Fruit fly (Drosophila melanogaster): ENCODE data around the gene Gtpx.

Gtpx gene

dm6 chr3L:3336368-3337164, 10.5 kb downstream of the Gtpx start, which contains the start of the genes Drsl6 and kst (continued):
- TF ChIP-seq Sin3A (optimal IDR thresholded peaks at IDR 0.05) (peak; percentile 16), bsh (GFP tag; optimal IDR thresholded peaks at IDR 0.05) (peak in 1 of 2 experiments; percentile 9), CG9797 (GFP tag; optimal IDR thresholded peaks at IDR 0.05) (peak; percentile 72), Bdp1 (GFP tag; optimal IDR thresholded peaks at IDR 0.05) (no peak), CG1233 (GFP tag; optimal IDR thresholded peaks at IDR 0.05) (no peak), hkb (optimal IDR thresholded peaks at IDR 0.05) (no peak), hkb (GFP tag; IDR thresholded peaks at IDR 0.05) (0 out of 2 replicates have a peak, but pooled peaks have one; percentile 29), CG17802 (tag; optimal IDR thresholded peaks at IDR 0.05) (no peak), E2f2 (GFP tag; IDR thresholded peaks at IDR 0.05) (peak; percentile 91), CG33213 (GFP tag; optimal IDR thresholded peaks at IDR 0.05) (peak; percentile 26), pzg (GFP tag; optimal IDR thresholded peaks at IDR 0.05) (peak; percentile 77), Vsx1 (GFP tag; optimal IDR thresholded peaks at IDR 0.05) (peak; percentile 3), abd-A (tag; optimal IDR thresholded peaks at IDR 0.05) (no peak), Hr51 (GFP tag; optimal IDR thresholded peaks at IDR 0.05) (no peak), corto (GFP tag; optimal IDR thresholded peaks at IDR 0.05) (no peak), NfI (GFP tag; optimal IDR thresholded peaks at IDR 0.05) (no peak), D (optimal IDR thresholded peaks at IDR 0.05) (no peak), D (GFP tag; optimal IDR thresholded peaks at IDR 0.05) (no peak), Rfx (GFP tag; IDR thresholded peaks at IDR 0.05) (peak; percentile 49; the same call in 1 of the 2 replicates), CG10462 (GFP tag; optimal IDR thresholded peaks at IDR 0.05) (no peak), CrebB (tag; optimal IDR thresholded peaks at IDR 0.05) (peak; percentile 59), CG14441 (GFP tag; IDR thresholded peaks at IDR 0.05) (0 out of 2 replicates have a peak, but pooled peaks have one; percentile 23), CG33557 (GFP tag; optimal IDR thresholded peaks at IDR 0.05) (peak; percentile 19), ci (GFP tag; IDR thresholded peaks at IDR 0.05) (peak; percentile 53; the same call in 2 of the 3 replicates), HmgD (GFP tag; optimal IDR thresholded peaks at IDR 0.05) (peak; percentile 60), insv (GFP tag; optimal IDR thresholded peaks at IDR 0.05) (peak in 1 of 2 experiments; percentile 89), lilli (GFP tag; optimal IDR thresholded peaks at IDR 0.05) (peak; percentile 16), CG9727 (GFP tag; optimal IDR thresholded peaks at IDR 0.05) (peak; percentile 21), Xrp1 (GFP tag; IDR thresholded peaks at IDR 0.05) (no peak), stwl (tag; optimal IDR thresholded peaks at IDR 0.05) (peak; percentile 65), Dek (tag; optimal IDR thresholded peaks at IDR 0.05) (peak; percentile 3), HLH3B (GFP tag; IDR thresholded peaks at IDR 0.05) (peak; percentile 14; the same call in 1 of the 2 replicates), CG17612 (GFP tag; IDR thresholded peaks at IDR 0.05) (no peak), CG3847 (GFP tag; IDR thresholded peaks at IDR 0.05) (peak; percentile 40), CG12659 (GFP tag; optimal IDR thresholded peaks at IDR 0.05) (peak; percentile 61), CG14710 (tag; optimal IDR thresholded peaks at IDR 0.05) (peak; percentile 23), Atf6 (GFP tag; IDR thresholded peaks at IDR 0.05) (peak; percentile 37; the same call in 1 of the 2 replicates), CG6813 (GFP tag; optimal IDR thresholded peaks at IDR 0.05) (peak; percentile 9), gem (tag; optimal IDR thresholded peaks at IDR 0.05) (peak; percentile 79), sug (tag; optimal IDR thresholded peaks at IDR 0.05) (peak; percentile 52), Nf-YA (GFP tag; IDR thresholded peaks at IDR 0.05) (peak; percentile 25; the same call in 1 of the 2 replicates), Side (GFP tag; optimal IDR thresholded peaks at IDR 0.05) (peak; percentile 22), CG10959 (GFP tag; IDR thresholded peaks at IDR 0.05) (no peak), CG2202 (tag; optimal IDR thresholded peaks at IDR 0.05) (peak; percentile 36), mirr (GFP tag; optimal IDR thresholded peaks at IDR 0.05) (peak; percentile 12), CG6175 (GFP tag; IDR thresholded peaks at IDR 0.05) (no peak), CG8290 (GFP tag; optimal IDR thresholded peaks at IDR 0.05) (peak; percentile 41), CG8290 (tag; optimal IDR thresholded peaks at IDR 0.05) (no peak), so (GFP tag; IDR thresholded peaks at IDR 0.05) (peak; percentile 15; the same call in 1 of the 3 replicates), sob (GFP tag; IDR thresholded peaks at IDR 0.05) (peak; percentile 58; the same call in 1 of the 2 replicates)
